Worm (Caenorhabditis elegans) whole organism, young adult: ENCODE data around the gene try-1.

Experiments used
- B0035.1 ChIP-seq: sonication (generic microtip); optimal IDR thresholded peaks from 2 replicates; lab custom pipeline; 2016; ENCODE audit warnings: missing genetic modification characterization, mild to moderate bottlenecking, missing compliant biosample characterization, missing genotype, missing genetic modification reagents
- B0336.3 ChIP-seq: fragments of 200-800 bp; sonication (Bioruptor generic); IDR thresholded peaks from 2 replicates; pipeline ENCODE4 v1.3.6; 2022; ENCODE audit warnings: missing genetic modification characterization, missing compliant biosample characterization
- F22D6.2 ChIP-seq: sonication (generic microtip); optimal IDR thresholded peaks from 2 replicates; lab custom pipeline; 2016; ENCODE audit warnings: mild to moderate bottlenecking, missing genetic modification characterization, missing compliant biosample characterization
- F52B5.7 ChIP-seq: sonication (generic microtip); optimal IDR thresholded peaks from 2 replicates; lab custom pipeline; 2016; ENCODE audit warnings: mild to moderate bottlenecking, missing genetic modification characterization, missing compliant biosample characterization
- F57A8.1 ChIP-seq: fragments of 200-800 bp; sonication (Bioruptor generic); optimal IDR thresholded peaks from 2 replicates; lab custom pipeline; 2018; ENCODE audit warnings: mild to moderate bottlenecking, missing genetic modification characterization, moderate library complexity, missing compliant biosample characterization
- F57C9.4 ChIP-seq: sonication (generic microtip); optimal IDR thresholded peaks from 2 replicates; lab custom pipeline; 2017; ENCODE audit warnings: mild to moderate bottlenecking, missing genetic modification characterization, missing compliant biosample characterization
- T07F8.4 ChIP-seq: sonication (generic microtip); optimal IDR thresholded peaks from 2 replicates; lab custom pipeline; 2016; ENCODE audit warnings: mild to moderate bottlenecking, missing genetic modification characterization, moderate library complexity, missing compliant biosample characterization
- Y53F4B.3 ChIP-seq: fragments of 200-800 bp; sonication (Bioruptor generic); IDR thresholded peaks from 2 replicates; pipeline ENCODE4 v1.3.6; 2022; ENCODE audit warnings: missing genetic modification reagents, missing genetic modification characterization, missing compliant biosample characterization
- Y53G8AR.9 ChIP-seq: fragments of 200-800 bp; sonication (Bioruptor generic); conservative IDR thresholded peaks from 2 replicates; pipeline ENCODE4 v1.3.6; 2022; ENCODE audit warnings: missing genetic modification reagents, missing genetic modification characterization, missing compliant biosample characterization
- Y56A3A.18 ChIP-seq: fragments of 200-800 bp; sonication (Bioruptor generic); IDR thresholded peaks from 2 replicates; pipeline ENCODE4 v1.3.6; 2022; ENCODE audit warnings: missing genetic modification reagents, missing genetic modification characterization, missing compliant biosample characterization
- Y95B8A.8 ChIP-seq: fragments of 200-800 bp; sonication (Bioruptor generic); IDR thresholded peaks from 2 replicates; pipeline ENCODE4 v1.3.6; 2022; ENCODE audit warnings: missing genetic modification reagents, missing genetic modification characterization, missing compliant biosample characterization
- ZK185.1 ChIP-seq: sonication (generic microtip); optimal IDR thresholded peaks from 2 replicates; lab custom pipeline; 2016; ENCODE audit warnings: mild to moderate bottlenecking, missing genetic modification characterization, missing compliant biosample characterization; ENCODE audit not compliant: poor library complexity, severe bottlenecking
- atf-7 ChIP-seq: sonication (generic microtip); optimal IDR thresholded peaks from 2 replicates; lab custom pipeline; 2017; ENCODE audit warnings: mild to moderate bottlenecking, missing genetic modification characterization, missing compliant biosample characterization
- ccch-3 ChIP-seq: fragments of 200-800 bp; sonication (Bioruptor generic); optimal IDR thresholded peaks from 2 replicates; lab custom pipeline; 2018; ENCODE audit warnings: mild to moderate bottlenecking, missing genetic modification characterization, missing compliant biosample characterization
- cebp-1 ChIP-seq, 2 experiments: fragments of 200-800 bp in 1 of 2; sonication (Bioruptor generic) in 1 of 2; sonication (generic microtip) in 1 of 2; IDR thresholded peaks in 1 of 2; optimal IDR thresholded peaks in 1 of 2; 2 replicates each; pipeline versions ENCODE4 v1.3.6 to Lab custom; 2017 to 2022; ENCODE audit warnings: missing compliant biosample characterization in 2 of 2, missing genetic modification characterization in 2 of 2, mild to moderate bottlenecking in 1 of 2, missing genetic modification reagents in 1 of 2, moderate library complexity in 1 of 2
- dpff-1 ChIP-seq: sonication (generic microtip); optimal IDR thresholded peaks from 2 replicates; lab custom pipeline; 2017; ENCODE audit warnings: mild to moderate bottlenecking, missing genetic modification characterization, missing compliant biosample characterization
- dpl-1 ChIP-seq: fragments of 150-350 bp; optimal IDR thresholded peaks from 2 replicates; lab custom pipeline; 2014; ENCODE audit warnings: missing biosample characterization, missing genetic modification reagents, missing genetic modification characterization
- egl-44 ChIP-seq: fragments of 200-800 bp; sonication (Bioruptor generic); IDR thresholded peaks from 2 replicates; pipeline ENCODE4 v1.3.6; 2022; ENCODE audit warnings: missing genetic modification reagents, missing genetic modification characterization, missing compliant biosample characterization
- ets-4 ChIP-seq: fragments of 200-800 bp; sonication (Bioruptor generic); optimal IDR thresholded peaks from 2 replicates; lab custom pipeline; 2018; ENCODE audit warnings: mild to moderate bottlenecking, missing genetic modification characterization, missing compliant biosample characterization
- let-607 ChIP-seq, 2 experiments: fragments of 200-800 bp in 1 of 2; sonication (Bioruptor generic) in 1 of 2; sonication (generic microtip) in 1 of 2; optimal IDR thresholded peaks; 2 replicates each; lab custom pipeline; 2016 to 2018; ENCODE audit warnings: mild to moderate bottlenecking in 2 of 2, missing compliant biosample characterization in 2 of 2, missing genetic modification characterization in 2 of 2, moderate library complexity in 2 of 2, missing genotype in 1 of 2
- lin-54 ChIP-seq: fragments of 200-800 bp; sonication (Bioruptor generic); optimal IDR thresholded peaks from 2 replicates; lab custom pipeline; 2018; ENCODE audit warnings: mild to moderate bottlenecking, missing genetic modification characterization, missing compliant biosample characterization
- lsl-1 ChIP-seq: fragments of 200-800 bp; sonication (Bioruptor generic); optimal IDR thresholded peaks from 2 replicates; lab custom pipeline; 2018; ENCODE audit warnings: mild to moderate bottlenecking, missing genetic modification characterization, moderate library complexity, missing compliant biosample characterization
- madf-10 ChIP-seq: sonication (generic microtip); optimal IDR thresholded peaks from 2 replicates; lab custom pipeline; 2016; ENCODE audit warnings: mild to moderate bottlenecking, missing genetic modification characterization, missing compliant biosample characterization
- madf-3 ChIP-seq: fragments of 200-800 bp; sonication (Bioruptor generic); IDR thresholded peaks from 2 replicates; pipeline ENCODE4 v1.3.6; 2022; ENCODE audit warnings: missing genetic modification reagents, missing genetic modification characterization, missing compliant biosample characterization
- mcd-1 ChIP-seq: fragments of 200-800 bp; sonication (Bioruptor generic); IDR thresholded peaks from 2 replicates; pipeline ENCODE4 v1.3.6; 2022; ENCODE audit warnings: missing genetic modification reagents, missing genetic modification characterization, missing compliant biosample characterization
- nfyb-1 ChIP-seq: fragments of 200-800 bp; sonication (Bioruptor generic); IDR thresholded peaks from 2 replicates; pipeline ENCODE4 v1.3.6; 2022; ENCODE audit warnings: missing genetic modification reagents, missing genetic modification characterization, missing compliant biosample characterization
- nhr-80 ChIP-seq: sonication (generic microtip); optimal IDR thresholded peaks from 2 replicates; lab custom pipeline; 2016; ENCODE audit warnings: missing genetic modification characterization, missing compliant biosample characterization
- nhr-90 ChIP-seq: sonication (generic microtip); optimal IDR thresholded peaks from 2 replicates; lab custom pipeline; 2016; ENCODE audit warnings: missing genotype, mild to moderate bottlenecking, missing genetic modification characterization, missing compliant biosample characterization
- pha-4 ChIP-seq: fragments of 150-350 bp; sonication (generic microtip); optimal IDR thresholded peaks from 2 replicates; lab custom pipeline; 2014; ENCODE audit warnings: missing biosample characterization, missing genetic modification reagents, missing genetic modification characterization
- snpc-1.3 ChIP-seq: sonication (generic microtip); optimal IDR thresholded peaks from 2 replicates; lab custom pipeline; 2017; ENCODE audit warnings: missing genetic modification characterization, mild to moderate bottlenecking, missing compliant biosample characterization, antibody characterized with exemption, moderate library complexity, missing genotype, missing genetic modification reagents; ENCODE audit not compliant: insufficient read depth
- snpc-4 ChIP-seq, 5 experiments: fragments of 150-350 bp in 1 of 5; sonication (generic microtip) in 4 of 5; optimal IDR thresholded peaks; 2 replicates each; lab custom pipeline; 2014 to 2018; ENCODE audit warnings: missing genetic modification characterization in 5 of 5, missing biosample characterization in 3 of 5, antibody characterized with exemption in 2 of 5, mild to moderate bottlenecking in 2 of 5, missing compliant biosample characterization in 2 of 5, missing genotype in 2 of 5, moderate library complexity in 2 of 5, missing genetic modification reagents in 1 of 5
- tbp1 ChIP-seq: fragments of 200-800 bp; sonication (Bioruptor generic); optimal IDR thresholded peaks from 2 replicates; lab custom pipeline; 2018; ENCODE audit warnings: mild to moderate bottlenecking, missing genetic modification characterization, missing compliant biosample characterization
- unc-62 ChIP-seq: fragments of 150-350 bp; optimal IDR thresholded peaks from 2 replicates; lab custom pipeline; 2014; ENCODE audit warnings: missing biosample characterization, missing genetic modification reagents, missing genetic modification characterization
- zim-3 ChIP-seq: sonication (generic microtip); optimal IDR thresholded peaks from 2 replicates; lab custom pipeline; 2017; ENCODE audit warnings: mild to moderate bottlenecking, missing genetic modification characterization, moderate library complexity, missing compliant biosample characterization
- ztf-18 ChIP-seq: sonication (generic microtip); optimal IDR thresholded peaks from 2 replicates; lab custom pipeline; 2016; ENCODE audit warnings: missing genotype, mild to moderate bottlenecking, missing genetic modification characterization, missing compliant biosample characterization
- ztf-22 ChIP-seq: fragments of 200-800 bp; sonication (Bioruptor generic); optimal IDR thresholded peaks from 2 replicates; lab custom pipeline; 2018; ENCODE audit warnings: mild to moderate bottlenecking, missing genetic modification characterization, moderate library complexity, missing compliant biosample characterization
- ztf-26 ChIP-seq: sonication (generic microtip); optimal IDR thresholded peaks from 2 replicates; lab custom pipeline; 2017; ENCODE audit warnings: missing genetic modification characterization, missing compliant biosample characterization

try-1 gene

ce11 chrII:4925198-4925764 is 24.0 kb downstream of the try-1 start, which contains the start of gene aagr-2:
Gene aagr-2, minus strand, starts transcription at chrII:4925248.
- no peak for TF ChIP-seq ztf-26
- no peak for TF ChIP-seq Y53F4B.3
- TF ChIP-seq Y53G8AR.9 (GFP tag; lab: Robert Waterston, UW) = no peak
- peak; percentile 94 for TF ChIP-seq nhr-80 (tag; lab: Kevin White, UChicago)
- peak; percentile 86 for TF ChIP-seq pha-4 (tag; lab: Kevin White, UChicago)
- TF ChIP-seq zim-3 = no peak
- TF ChIP-seq ets-4 (GFP tag; lab: Kevin White, UChicago) = peak; percentile 44
- peak; percentile 36 to 64 for TF ChIP-seq let-607 (tag; optimal IDR thresholded peaks at IDR 0.05; lab: Kevin White, UChicago)
- TF ChIP-seq F57C9.4 (tag; lab: Kevin White, UChicago) = no peak
- TF ChIP-seq snpc-4 (GFP tag; optimal IDR thresholded peaks at IDR 0.05; lab: Kevin White, UChicago) = no peak
- TF ChIP-seq snpc-4 (tag; optimal IDR thresholded peaks at IDR 0.05; lab: Kevin White, UChicago) = peak in 1 of 4 experiments; percentile 10
- TF ChIP-seq ztf-22 (GFP tag; lab: Kevin White, UChicago) = peak; percentile 18
- 0 out of 2 replicates have a peak, but pooled peaks have one; percentile 8 for TF ChIP-seq Y95B8A.8 (GFP tag; lab: Robert Waterston, UW)
- TF ChIP-seq B0336.3 (GFP tag; lab: Robert Waterston, UW) = peak; percentile 25; the same call in 1 of the 2 replicates
- peak; percentile 74; the same call in 1 of the 2 replicates for TF ChIP-seq egl-44 (GFP tag; lab: Robert Waterston, UW)
- TF ChIP-seq nfyb-1 (GFP tag; lab: Robert Waterston, UW) = peak; percentile 22; the same call in 1 of the 2 replicates
- TF ChIP-seq ZK185.1 (tag; lab: Kevin White, UChicago) = no peak
- TF ChIP-seq cebp-1 (GFP tag; IDR thresholded peaks at IDR 0.05; lab: Robert Waterston, UW) = no peak
- TF ChIP-seq cebp-1 (tag; optimal IDR thresholded peaks at IDR 0.05; lab: Kevin White, UChicago) = peak; percentile 60
- TF ChIP-seq F57A8.1 (GFP tag; lab: Kevin White, UChicago) = no peak
- peak; percentile 25 for TF ChIP-seq tbp1
- TF ChIP-seq atf-7 (tag; lab: Kevin White, UChicago) = peak; percentile 92
- no peak for TF ChIP-seq T07F8.4 (tag; lab: Kevin White, UChicago)
- peak; percentile 11 for TF ChIP-seq F22D6.2 (tag; lab: Kevin White, UChicago)
- TF ChIP-seq dpl-1 = no peak
- peak; percentile 54 for TF ChIP-seq nhr-90 (tag; lab: Kevin White, UChicago)

- no peak for TF ChIP-seq lin-54
- no peak for TF ChIP-seq B0035.1 (tag; lab: Kevin White, UChicago)
- TF ChIP-seq madf-3 (GFP tag; lab: Robert Waterston, UW) = no peak
- TF ChIP-seq nhr-90 (tag; lab: Kevin White, UChicago) = no peak
- no peak for TF ChIP-seq ztf-18
- TF ChIP-seq unc-62 = no peak
- TF ChIP-seq mcd-1 (GFP tag; lab: Robert Waterston, UW) = no peak
- no peak for TF ChIP-seq snpc-1.3 (tag; lab: Kevin White, UChicago)
- TF ChIP-seq F52B5.7 = no peak
- no peak for TF ChIP-seq ccch-3 (GFP tag; lab: Kevin White, UChicago)
- no peak for TF ChIP-seq madf-10 (tag; lab: Kevin White, UChicago)
Measured at ce11 chrII:4924729-4925128, 24.6 kb downstream of the try-1 start.

- TF ChIP-seq dpff-1 (tag; lab: Kevin White, UChicago) (no peak), lsl-1 (no peak), ztf-26 (no peak), nhr-80 (tag; lab: Kevin White, UChicago) (peak; percentile 12), Y53G8AR.9 (GFP tag; lab: Robert Waterston, UW) (0 out of 2 replicates have a peak, but pooled peaks have one; percentile 12), Y56A3A.18 (no peak)
Measured at ce11 chrII:4920608-4921007, 28.7 kb downstream of the try-1 start.
